Fruit fly (Drosophila melanogaster): ENCODE results near the gene RhoGAP100F.

DNA sequence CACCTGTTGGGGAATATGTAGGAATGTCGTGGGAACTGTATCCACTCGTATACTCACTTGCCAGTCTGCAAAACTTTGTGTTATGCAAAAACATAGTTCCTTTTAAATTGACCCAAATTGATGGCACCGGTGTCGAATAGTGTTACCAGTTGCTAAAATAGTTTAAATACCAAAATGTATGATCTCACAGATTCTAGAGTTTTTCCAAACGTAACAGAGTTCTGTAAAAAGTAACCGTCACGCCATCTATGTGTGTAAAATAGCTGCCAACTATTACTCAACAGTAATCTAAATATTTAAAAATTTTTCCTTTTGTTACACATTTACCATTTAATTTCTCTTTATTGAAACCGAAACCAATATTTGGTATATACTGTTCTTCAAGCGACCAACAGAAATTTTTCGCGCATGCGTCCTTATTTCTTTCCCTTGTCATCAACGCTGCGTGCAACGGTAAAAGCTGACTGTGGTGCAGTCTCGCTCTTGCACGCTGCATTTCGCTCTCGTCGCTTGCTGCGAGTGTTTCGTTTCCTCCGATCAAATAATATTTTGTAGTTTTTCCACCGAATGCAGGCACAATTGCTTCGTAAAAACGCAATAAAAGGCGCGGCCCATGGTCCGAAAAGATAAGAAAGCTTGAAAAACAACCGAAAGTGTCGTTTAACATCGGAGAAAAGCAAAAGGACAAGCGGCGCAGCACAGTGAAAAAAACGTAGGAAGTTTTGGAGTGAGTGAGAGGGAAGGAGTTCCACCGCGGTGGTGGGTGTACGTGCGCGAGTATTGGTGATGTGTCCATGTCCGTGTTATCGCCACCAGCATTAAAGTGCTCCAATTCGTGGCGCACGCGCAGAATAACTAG, at the start of gene RhoGAP100F, which contains the start of gene FeCH:
- TF ChIP-seq tj (GFP tag; optimal IDR thresholded peaks at IDR 0.05) (no peak), CG11617 (GFP tag; optimal IDR thresholded peaks at IDR 0.05) (no peak)

Data from whole organism, adult.